Fruit fly (Drosophila melanogaster): Measurements from ENCODE around the gene RpS2.

- TF ChIP-seq bab1 (GFP tag; optimal IDR thresholded peaks at IDR 0.05) (no peak), toe (GFP tag; optimal IDR thresholded peaks at IDR 0.05) (no peak), CG11617 (GFP tag; optimal IDR thresholded peaks at IDR 0.05) (peak; percentile 5), CG7101 (tag; optimal IDR thresholded peaks at IDR 0.05) (no peak), Clk (GFP tag; optimal IDR thresholded peaks at IDR 0.05) (no peak), cnc (optimal IDR thresholded peaks at IDR 0.05) (no peak), kay (GFP tag; ENCODE audit: borderline replicate concordance) (peak; percentile 95), pad (GFP tag; optimal IDR thresholded peaks at IDR 0.05) (no peak), Crg-1 (GFP tag; optimal IDR thresholded peaks at IDR 0.05) (no peak)
These were observed 10.2 kb upstream of the RpS2 start for dm6 chr2L:9907320-9908256.
